Worm (Caenorhabditis elegans) whole organism, young adult: ENCODE results near the gene gcy-8.

ENCODE experiments used
- B0019.2 ChIP-seq: fragments of 200-800 bp; sonication (Bioruptor generic); conservative IDR thresholded peaks from 2 replicates; pipeline ENCODE4 v1.3.6; 2022; ENCODE audit warnings: missing genetic modification reagents, missing genetic modification characterization, missing compliant biosample characterization
- F22D6.2 ChIP-seq: sonication (generic microtip); optimal IDR thresholded peaks from 2 replicates; lab custom pipeline; 2016; ENCODE audit warnings: mild to moderate bottlenecking, missing genetic modification characterization, missing compliant biosample characterization
- F33H1.4 ChIP-seq: fragments of 200-800 bp; sonication (Bioruptor generic); IDR thresholded peaks from 2 replicates; pipeline ENCODE4 v1.3.6; 2022; ENCODE audit warnings: missing genetic modification reagents, missing genetic modification characterization, missing compliant biosample characterization
- F37B4.10 ChIP-seq: fragments of 200-800 bp; sonication (Bioruptor generic); IDR thresholded peaks from 2 replicates; pipeline ENCODE4 v1.3.6; 2022; ENCODE audit warnings: missing genetic modification characterization, missing compliant biosample characterization
- F39B2.1 ChIP-seq: fragments of 200-800 bp; sonication (Bioruptor generic); IDR thresholded peaks from 2 replicates; pipeline ENCODE4 v1.3.6; 2022; ENCODE audit warnings: missing genetic modification reagents, missing genetic modification characterization, missing compliant biosample characterization
- F57C9.4 ChIP-seq: sonication (generic microtip); optimal IDR thresholded peaks from 2 replicates; lab custom pipeline; 2017; ENCODE audit warnings: mild to moderate bottlenecking, missing genetic modification characterization, missing compliant biosample characterization
- Y53G8AR.9 ChIP-seq: fragments of 200-800 bp; sonication (Bioruptor generic); conservative IDR thresholded peaks from 2 replicates; pipeline ENCODE4 v1.3.6; 2022; ENCODE audit warnings: missing genetic modification reagents, missing genetic modification characterization, missing compliant biosample characterization
- Y79H2A.3 ChIP-seq: fragments of 200-800 bp; sonication (Bioruptor generic); conservative IDR thresholded peaks from 2 replicates; pipeline ENCODE4 v1.3.6; 2022; ENCODE audit warnings: missing genetic modification reagents, missing genetic modification characterization, missing compliant biosample characterization
- ZK185.1 ChIP-seq: sonication (generic microtip); optimal IDR thresholded peaks from 2 replicates; lab custom pipeline; 2016; ENCODE audit warnings: mild to moderate bottlenecking, missing genetic modification characterization, missing compliant biosample characterization; ENCODE audit not compliant: poor library complexity, severe bottlenecking
- akir-1 ChIP-seq: fragments of 200-800 bp; sonication (Bioruptor generic); optimal IDR thresholded peaks from 2 replicates; lab custom pipeline; 2018; ENCODE audit warnings: mild to moderate bottlenecking, missing genetic modification characterization, moderate library complexity, missing compliant biosample characterization
- aptf-2 ChIP-seq: fragments of 200-800 bp; sonication (Bioruptor generic); conservative IDR thresholded peaks from 2 replicates; pipeline ENCODE4 v1.3.6; 2022; ENCODE audit warnings: missing genetic modification reagents, missing genetic modification characterization, missing compliant biosample characterization
- aptf-3 ChIP-seq: fragments of 200-800 bp; sonication (Bioruptor generic); IDR thresholded peaks from 2 replicates; pipeline ENCODE4 v1.3.6; 2022; ENCODE audit warnings: missing genetic modification characterization, missing compliant biosample characterization
- atf-7 ChIP-seq: sonication (generic microtip); optimal IDR thresholded peaks from 2 replicates; lab custom pipeline; 2017; ENCODE audit warnings: mild to moderate bottlenecking, missing genetic modification characterization, missing compliant biosample characterization
- bed-1 ChIP-seq: fragments of 200-800 bp; sonication (Bioruptor generic); IDR thresholded peaks from 2 replicates; pipeline ENCODE4 v1.3.6; 2022; ENCODE audit warnings: missing genetic modification reagents, missing genetic modification characterization, missing compliant biosample characterization
- bed-2 ChIP-seq: fragments of 200-800 bp; sonication (Bioruptor generic); IDR thresholded peaks from 2 replicates; pipeline ENCODE4 v1.3.6; 2022; ENCODE audit warnings: missing genetic modification reagents, missing genetic modification characterization, missing compliant biosample characterization
- ceh-100 ChIP-seq: fragments of 200-800 bp; sonication (Bioruptor generic); IDR thresholded peaks from 2 replicates; pipeline ENCODE4 v1.3.6; 2022; ENCODE audit warnings: missing genetic modification reagents, missing genetic modification characterization, missing compliant biosample characterization
- dpff-1 ChIP-seq: sonication (generic microtip); optimal IDR thresholded peaks from 2 replicates; lab custom pipeline; 2017; ENCODE audit warnings: mild to moderate bottlenecking, missing genetic modification characterization, missing compliant biosample characterization
- him-1 ChIP-seq: sonication (generic microtip); optimal IDR thresholded peaks from 2 replicates; lab custom pipeline; 2016; ENCODE audit warnings: missing genotype, missing genetic modification reagents, missing genetic modification characterization, missing compliant biosample characterization
- hlh-12 ChIP-seq: sonication (generic microtip); optimal IDR thresholded peaks from 2 replicates; lab custom pipeline; 2016; ENCODE audit warnings: missing genetic modification characterization, missing compliant biosample characterization
- let-526 ChIP-seq: fragments of 200-800 bp; sonication (Bioruptor generic); IDR thresholded peaks from 2 replicates; pipeline ENCODE4 v1.3.6; 2022; ENCODE audit warnings: missing genetic modification reagents, missing genetic modification characterization, missing compliant biosample characterization
- lin-40 ChIP-seq: sonication (generic microtip); optimal IDR thresholded peaks from 2 replicates; lab custom pipeline; 2016; ENCODE audit warnings: missing genetic modification characterization, mild to moderate bottlenecking, missing compliant biosample characterization, missing genotype, missing genetic modification reagents
- lir-1 ChIP-seq: fragments of 200-800 bp; sonication (Bioruptor generic); conservative IDR thresholded peaks from 2 replicates; pipeline ENCODE4 v1.3.6; 2022; ENCODE audit warnings: missing genetic modification reagents, missing genetic modification characterization, missing compliant biosample characterization
- lsl-1 ChIP-seq: fragments of 200-800 bp; sonication (Bioruptor generic); optimal IDR thresholded peaks from 2 replicates; lab custom pipeline; 2018; ENCODE audit warnings: mild to moderate bottlenecking, missing genetic modification characterization, moderate library complexity, missing compliant biosample characterization
- madf-3 ChIP-seq: fragments of 200-800 bp; sonication (Bioruptor generic); IDR thresholded peaks from 2 replicates; pipeline ENCODE4 v1.3.6; 2022; ENCODE audit warnings: missing genetic modification reagents, missing genetic modification characterization, missing compliant biosample characterization
- mcd-1 ChIP-seq: fragments of 200-800 bp; sonication (Bioruptor generic); IDR thresholded peaks from 2 replicates; pipeline ENCODE4 v1.3.6; 2022; ENCODE audit warnings: missing genetic modification reagents, missing genetic modification characterization, missing compliant biosample characterization
- mel-28 ChIP-seq: sonication (generic microtip); optimal IDR thresholded peaks from 2 replicates; lab custom pipeline; 2016; ENCODE audit warnings: borderline replicate concordance, mild to moderate bottlenecking, missing genetic modification characterization, missing compliant biosample characterization
- mes-4 ChIP-seq: sonication (generic microtip); optimal IDR thresholded peaks from 2 replicates; lab custom pipeline; 2016; ENCODE audit warnings: missing genotype, missing genetic modification characterization, missing compliant biosample characterization
- nfya-1 ChIP-seq: sonication (generic microtip); optimal IDR thresholded peaks from 2 replicates; lab custom pipeline; 2017; ENCODE audit warnings: antibody characterized with exemption, missing compliant biosample characterization, missing genetic modification characterization, borderline replicate concordance; ENCODE audit not compliant: insufficient read depth
- nfyb-1 ChIP-seq: fragments of 200-800 bp; sonication (Bioruptor generic); IDR thresholded peaks from 2 replicates; pipeline ENCODE4 v1.3.6; 2022; ENCODE audit warnings: missing genetic modification reagents, missing genetic modification characterization, missing compliant biosample characterization
- nhr-90 ChIP-seq: sonication (generic microtip); optimal IDR thresholded peaks from 2 replicates; lab custom pipeline; 2016; ENCODE audit warnings: missing genotype, mild to moderate bottlenecking, missing genetic modification characterization, missing compliant biosample characterization
- sdz-38 ChIP-seq: sonication (generic microtip); optimal IDR thresholded peaks from 2 replicates; lab custom pipeline; 2016; ENCODE audit warnings: missing genotype, missing genetic modification characterization, missing compliant biosample characterization
- snpc-1.1 ChIP-seq: sonication (generic microtip); optimal IDR thresholded peaks from 2 replicates; lab custom pipeline; 2017; ENCODE audit warnings: missing genetic modification characterization, mild to moderate bottlenecking, missing compliant biosample characterization, antibody characterized with exemption, moderate library complexity, missing genotype, missing genetic modification reagents; ENCODE audit not compliant: insufficient read depth
- snpc-3.4 ChIP-seq: sonication (generic microtip); optimal IDR thresholded peaks from 2 replicates; lab custom pipeline; 2017; ENCODE audit warnings: missing genetic modification characterization, mild to moderate bottlenecking, missing compliant biosample characterization, antibody characterized with exemption, moderate library complexity, missing genotype, missing genetic modification reagents
- tbp1 ChIP-seq: fragments of 200-800 bp; sonication (Bioruptor generic); optimal IDR thresholded peaks from 2 replicates; lab custom pipeline; 2018; ENCODE audit warnings: mild to moderate bottlenecking, missing genetic modification characterization, missing compliant biosample characterization
- tbx-9 ChIP-seq: sonication (generic microtip); optimal IDR thresholded peaks from 2 replicates; lab custom pipeline; 2016; ENCODE audit warnings: borderline replicate concordance, missing genetic modification characterization, inconsistent platforms, missing compliant biosample characterization
- zfh-2 ChIP-seq: fragments of 200-800 bp; sonication (Bioruptor generic); conservative IDR thresholded peaks from 2 replicates; pipeline ENCODE4 v1.3.6; 2022; ENCODE audit warnings: missing genetic modification reagents, missing genetic modification characterization, missing compliant biosample characterization
- zim-3 ChIP-seq: sonication (generic microtip); optimal IDR thresholded peaks from 2 replicates; lab custom pipeline; 2017; ENCODE audit warnings: mild to moderate bottlenecking, missing genetic modification characterization, moderate library complexity, missing compliant biosample characterization
- ztf-18 ChIP-seq: sonication (generic microtip); optimal IDR thresholded peaks from 2 replicates; lab custom pipeline; 2016; ENCODE audit warnings: missing genotype, mild to moderate bottlenecking, missing genetic modification characterization, missing compliant biosample characterization
- ztf-6 ChIP-seq: fragments of 200-800 bp; sonication (Bioruptor generic); IDR thresholded peaks from 2 replicates; pipeline ENCODE4 v1.3.6; 2022; ENCODE audit warnings: missing genetic modification reagents, missing genetic modification characterization, missing compliant biosample characterization

Gene gcy-8

DNA sequence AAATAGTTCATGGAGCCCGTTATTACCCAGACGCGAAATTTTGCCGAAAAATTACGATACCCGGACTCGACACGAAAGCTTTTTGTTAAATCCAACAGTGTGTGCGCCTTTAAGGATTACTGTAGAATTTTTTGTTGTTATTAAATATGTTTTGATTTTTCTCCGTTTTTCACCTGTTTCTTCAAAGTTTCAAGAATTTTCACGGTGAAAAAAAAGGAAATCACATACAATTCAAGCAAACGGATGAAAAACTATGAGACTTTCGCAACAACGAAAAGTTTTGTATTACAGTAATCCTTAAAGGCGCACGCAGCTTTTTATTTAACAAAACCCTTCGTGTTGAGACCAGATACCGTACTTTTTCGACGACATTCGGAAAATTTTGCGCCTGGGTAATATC, 26.1 kb downstream of the gcy-8 start:
- no peak for TF ChIP-seq F57C9.4 (tag; lab: Kevin White, UChicago)
- no peak for TF ChIP-seq bed-1 (GFP tag; lab: Robert Waterston, UW)
- no peak for TF ChIP-seq nfya-1 (tag; lab: Kevin White, UChicago)
- TF ChIP-seq lsl-1 (GFP tag; lab: Kevin White, UChicago) = peak; percentile 63
- TF ChIP-seq, all 124 proteins: peak for 1

DNA sequence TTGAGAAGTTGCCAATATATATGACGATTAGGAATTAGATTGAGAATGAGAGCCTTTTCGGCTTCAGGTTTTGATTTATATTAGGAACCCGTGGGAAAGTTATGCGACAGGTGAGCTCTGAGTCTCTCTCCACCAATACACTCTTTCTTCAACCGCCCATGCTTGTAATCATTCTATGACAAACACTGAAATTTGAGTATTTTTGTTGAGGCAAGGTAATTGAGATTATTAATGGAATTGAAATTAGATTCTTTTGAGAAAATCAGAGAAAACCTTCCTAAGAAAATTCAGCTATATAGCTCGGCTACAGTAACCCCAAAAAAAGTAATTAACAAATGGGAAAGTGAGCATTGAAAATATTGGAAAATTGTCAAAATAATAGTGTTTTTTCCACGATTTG, 27.9 kb downstream of the gcy-8 start, which contains the start of gene ceh-19:
Gene ceh-19, minus strand, starts transcription at position 101 of the 400 bp plus-strand sequence.
- TF ChIP-seq atf-7 (tag; lab: Kevin White, UChicago) (no peak), mel-28 (no peak), ztf-6 (GFP tag; lab: Robert Waterston, UW) (no peak), tbx-9 (tag; lab: Kevin White, UChicago) (no peak), bed-2 (GFP tag; lab: Robert Waterston, UW) (no peak), mcd-1 (GFP tag; lab: Robert Waterston, UW) (no peak), mes-4 (no peak), akir-1 (GFP tag; lab: Kevin White, UChicago) (no peak)
- TF ChIP-seq, all 124 proteins: peak for 0

DNA sequence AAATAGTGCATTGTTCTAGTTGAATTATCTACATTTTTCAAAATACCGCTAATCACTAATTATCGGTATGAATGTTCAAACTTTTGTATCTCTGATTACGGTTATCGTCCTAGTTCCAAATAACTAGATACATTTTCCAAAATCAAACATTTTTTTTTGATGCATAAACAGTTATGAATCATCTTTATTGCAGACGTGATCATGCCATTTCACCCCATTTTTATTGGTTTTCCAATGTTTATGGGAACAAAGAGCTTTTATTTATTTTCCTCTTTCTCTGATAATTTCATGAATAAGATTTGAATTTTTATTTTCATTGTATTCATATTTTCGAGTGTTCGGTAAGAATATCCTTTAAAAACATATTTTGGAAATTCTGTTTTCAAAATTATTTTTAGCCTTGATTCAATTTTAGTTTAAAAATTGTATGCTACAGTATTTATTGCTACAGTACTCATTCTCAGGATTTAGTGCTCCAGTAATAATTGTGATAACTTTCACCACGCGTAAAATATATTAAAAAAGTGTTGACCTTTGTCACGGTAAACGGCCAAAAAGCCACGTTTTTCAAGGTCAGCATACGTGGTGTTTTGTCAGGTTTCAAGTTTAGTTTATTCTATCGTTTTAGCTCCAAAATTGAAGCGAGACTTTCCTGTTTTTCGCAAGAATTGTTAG, 28.8 kb downstream of the gcy-8 start, which contains the start of gene csr-1:
Gene csr-1, plus strand, starts transcription at position 625 of the 675 bp plus-strand sequence.
- no peak for TF ChIP-seq lsl-1 (GFP tag; lab: Kevin White, UChicago)
- no peak for TF ChIP-seq F22D6.2
- no peak for TF ChIP-seq aptf-2 (GFP tag; lab: Robert Waterston, UW)
- TF ChIP-seq nhr-90 (tag; lab: Kevin White, UChicago) = no peak
- no peak for TF ChIP-seq F37B4.10 (GFP tag; lab: Robert Waterston, UW)
- TF ChIP-seq madf-3 (GFP tag; lab: Robert Waterston, UW) = no peak
- TF ChIP-seq hlh-12 = no peak

DNA sequence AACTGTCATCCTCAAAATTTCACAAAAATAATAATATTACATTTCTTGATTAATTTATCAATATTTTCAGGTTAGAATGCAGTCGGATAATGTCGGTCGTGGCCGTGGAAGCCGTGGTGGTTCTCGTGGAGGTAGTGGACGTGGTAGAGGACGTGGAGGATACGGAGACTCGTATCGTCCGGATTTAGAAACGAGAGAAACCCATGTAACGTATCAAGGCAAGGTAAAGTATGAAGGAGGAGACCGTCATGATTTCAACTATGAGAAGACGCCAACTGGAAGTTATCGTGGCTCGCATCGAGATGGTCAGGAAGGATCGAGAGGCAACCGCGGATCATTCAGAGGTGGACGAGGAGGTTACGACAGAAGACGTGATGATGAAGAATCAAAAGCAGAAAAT, 29.6 kb downstream of the gcy-8 start, which contains the start of gene frpr-10:
Gene frpr-10, plus strand, starts transcription at position 301 of the 400 bp plus-strand sequence.
- TF ChIP-seq ZK185.1 (no peak), zfh-2 (GFP tag; lab: Robert Waterston, UW) (0 out of 2 replicates have a peak, but pooled peaks have one; percentile 20)

DNA sequence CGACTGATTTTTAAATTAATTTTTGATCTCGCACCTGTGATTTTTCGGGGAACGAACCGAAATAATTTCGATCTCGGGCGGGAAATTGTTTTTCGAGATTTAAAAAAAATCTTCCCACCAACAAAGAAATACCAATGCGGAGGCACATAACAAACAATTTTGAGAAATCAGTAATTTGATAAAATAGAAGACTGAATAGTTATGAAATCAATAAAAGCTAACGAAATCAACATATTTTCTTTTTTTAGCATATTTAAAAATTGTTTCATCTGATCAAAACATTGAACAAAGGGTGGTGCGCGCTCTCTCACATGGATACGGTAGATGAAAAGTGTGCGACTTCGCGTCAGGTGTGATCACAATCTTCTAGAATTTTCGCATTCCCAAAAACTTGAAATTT, 30.1 kb downstream of the gcy-8 start:
- TF ChIP-seq him-1 (peak; percentile 7), zim-3 (tag; lab: Kevin White, UChicago) (no peak), mcd-1 (GFP tag; lab: Robert Waterston, UW) (no peak), tbp1 (GFP tag; lab: Kevin White, UChicago) (peak; percentile 43), ZK185.1 (no peak), Y53G8AR.9 (no peak), nfyb-1 (GFP tag; lab: Robert Waterston, UW) (no peak), sdz-38 (tag; lab: Kevin White, UChicago) (no peak), ceh-100 (GFP tag; lab: Robert Waterston, UW) (no peak), F33H1.4 (GFP tag; lab: Robert Waterston, UW) (peak; percentile 66), snpc-1.1 (tag; lab: Kevin White, UChicago) (no peak), Y79H2A.3 (GFP tag; lab: Robert Waterston, UW) (no peak; the same call in 1 of the 2 replicates), let-526 (no peak), lsl-1 (GFP tag; lab: Kevin White, UChicago) (peak; percentile 92), ztf-18 (tag; lab: Kevin White, UChicago) (no peak), aptf-3 (GFP tag; lab: Robert Waterston, UW) (no peak), B0019.2 (GFP tag; lab: Robert Waterston, UW) (peak; percentile 73), F39B2.1 (GFP tag; lab: Robert Waterston, UW) (no peak), snpc-3.4 (tag; lab: Kevin White, UChicago) (peak; percentile 81), nfya-1 (tag; lab: Kevin White, UChicago) (no peak), lin-40 (tag; lab: Kevin White, UChicago) (no peak), akir-1 (GFP tag; lab: Kevin White, UChicago) (no peak), dpff-1 (no peak), lir-1 (GFP tag; lab: Robert Waterston, UW) (no peak)
